Worm (Caenorhabditis elegans) whole organism, L1 larva: Measurements from ENCODE around the gene ZC449.2.

ENCODE experiments used
- ceh-82 ChIP-seq, 3 experiments: fragments of 150-350 bp in 1 of 3; sonication (generic microtip) in 2 of 3; optimal IDR thresholded peaks; 2 replicates each; lab custom pipeline; 2014 to 2017; ENCODE audit warnings: missing biosample characterization in 3 of 3, missing genetic modification characterization in 3 of 3
- elt-3 ChIP-seq, 6 experiments: fragments of 150-350 bp in 1 of 6; sonication (generic microtip); optimal IDR thresholded peaks; 2 replicates each; lab custom pipeline; 2017 to 2018; ENCODE audit warnings: missing biosample characterization in 6 of 6, missing genetic modification characterization in 6 of 6, inconsistent platforms in 1 of 6
- nhr-237 ChIP-seq: fragments of 150-350 bp; optimal IDR thresholded peaks from 2 replicates; lab custom pipeline; 2014; ENCODE audit warnings: missing biosample characterization, missing genetic modification characterization
- pqm-1 ChIP-seq: sonication (generic microtip); optimal IDR thresholded peaks from 3 replicates; lab custom pipeline; 2017; ENCODE audit warnings: missing biosample characterization, missing genetic modification characterization

DNA sequence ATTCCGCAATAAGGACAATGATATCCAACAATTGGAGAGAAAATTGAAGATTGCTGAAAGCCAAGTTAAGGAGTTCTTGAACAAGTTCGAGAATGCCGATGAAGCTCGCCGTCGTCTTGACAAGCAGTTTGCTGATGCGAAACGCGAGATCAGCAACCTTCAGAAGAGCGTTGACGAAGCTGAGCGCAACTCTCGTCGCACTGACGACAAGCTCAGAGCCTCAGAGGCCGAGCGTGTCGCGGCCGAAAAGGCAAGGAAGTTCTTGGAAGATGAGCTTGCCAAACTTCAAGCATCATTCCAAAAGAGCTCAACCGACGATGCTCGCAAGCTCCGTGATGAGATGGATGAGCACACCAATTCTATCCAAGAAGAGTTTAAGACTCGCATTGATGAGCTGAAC is 34.7 kb upstream of the ZC449.2 start:
- TF ChIP-seq ceh-82 (tag; optimal IDR thresholded peaks at IDR 0.05; lab: Kevin White, UChicago) (no peak), nhr-237 (tag; lab: Kevin White, UChicago) (no peak), elt-3 (tag; optimal IDR thresholded peaks at IDR 0.05; lab: Kevin White, UChicago) (no peak), pqm-1 (tag; lab: Kevin White, UChicago) (no peak)
